Worm (Caenorhabditis elegans) whole organism, mixed stage, embryonic: ENCODE data around the gene nlp-9.
"Not testable (repeated sequence)": the region's sequence is repeated elsewhere in the genome, so short reads cannot be mapped to it uniquely, and the experiment has no call there.

Source experiments
- M03D4.4 ChIP-seq: sonication (generic microtip); optimal IDR thresholded peaks from 2 replicates; lab custom pipeline; 2017; ENCODE audit warnings: mild to moderate bottlenecking, missing genetic modification characterization, missing compliant biosample characterization
- bed-3 ChIP-seq: fragments of 200-800 bp; sonication (Bioruptor generic); optimal IDR thresholded peaks from 3 replicates; lab custom pipeline; 2018; ENCODE audit warnings: mild to moderate bottlenecking, missing genetic modification characterization, moderate library complexity, missing compliant biosample characterization
- blmp-1 ChIP-seq: fragments of 150-350 bp; optimal IDR thresholded peaks from 2 replicates; lab custom pipeline; 2014; ENCODE audit warnings: missing biosample characterization, missing genetic modification characterization
- ceh-39 ChIP-seq: fragments of 150-350 bp; optimal IDR thresholded peaks from 2 replicates; lab custom pipeline; 2014; ENCODE audit warnings: missing biosample characterization, missing genetic modification characterization
- ceh-83 ChIP-seq: fragments of 200-800 bp; sonication (Bioruptor generic); optimal IDR thresholded peaks from 2 replicates; lab custom pipeline; 2018; ENCODE audit warnings: mild to moderate bottlenecking, missing genetic modification characterization, missing compliant biosample characterization
- ces-1 ChIP-seq: fragments of 150-350 bp; optimal IDR thresholded peaks from 2 replicates; lab custom pipeline; 2014; ENCODE audit warnings: missing biosample characterization, missing genetic modification reagents, missing genetic modification characterization
- cnd-1 ChIP-seq: fragments of 200-800 bp; sonication (Bioruptor generic); optimal IDR thresholded peaks from 2 replicates; lab custom pipeline; 2018; ENCODE audit warnings: mild to moderate bottlenecking, missing genetic modification characterization, missing compliant biosample characterization
- drap-1 ChIP-seq: fragments of 200-800 bp; sonication (Bioruptor generic); optimal IDR thresholded peaks from 3 replicates; lab custom pipeline; 2018; ENCODE audit warnings: mild to moderate bottlenecking, missing genetic modification characterization, missing compliant biosample characterization
- elt-1 ChIP-seq: sonication (generic microtip); optimal IDR thresholded peaks from 2 replicates; lab custom pipeline; 2017; ENCODE audit warnings: missing genetic modification characterization, mild to moderate bottlenecking, missing compliant biosample characterization, antibody characterized with exemption, moderate library complexity, borderline replicate concordance; ENCODE audit not compliant: insufficient read depth
- elt-3 ChIP-seq: fragments of 150-350 bp; optimal IDR thresholded peaks from 2 replicates; lab custom pipeline; 2014; ENCODE audit warnings: missing biosample characterization, missing genetic modification characterization
- flh-1 ChIP-seq: fragments of 200-800 bp; sonication (Bioruptor generic); optimal IDR thresholded peaks from 2 replicates; lab custom pipeline; 2018; ENCODE audit warnings: mild to moderate bottlenecking, missing genetic modification characterization, moderate library complexity, missing compliant biosample characterization
- ham-2 ChIP-seq: fragments of 200-800 bp; sonication (Bioruptor generic); optimal IDR thresholded peaks from 2 replicates; lab custom pipeline; 2018; ENCODE audit warnings: mild to moderate bottlenecking, missing genetic modification characterization, missing compliant biosample characterization
- hlh-1 ChIP-seq: fragments of 150-350 bp; optimal IDR thresholded peaks from 2 replicates; lab custom pipeline; 2014; ENCODE audit warnings: missing biosample characterization, missing genetic modification reagents, missing genetic modification characterization
- lin-13 ChIP-seq: fragments of 150-350 bp; optimal IDR thresholded peaks from 2 replicates; lab custom pipeline; 2014; ENCODE audit warnings: missing biosample characterization, missing genetic modification characterization
- lsy-2 ChIP-seq: fragments of 150-350 bp; optimal IDR thresholded peaks from 2 replicates; lab custom pipeline; 2014; ENCODE audit warnings: missing biosample characterization, missing genetic modification characterization
- mab-5 ChIP-seq: fragments of 150-350 bp; optimal IDR thresholded peaks from 2 replicates; lab custom pipeline; 2014; ENCODE audit warnings: missing biosample characterization, missing genetic modification characterization
- mep-1 ChIP-seq: fragments of 150-350 bp; optimal IDR thresholded peaks from 2 replicates; lab custom pipeline; 2017; ENCODE audit warnings: missing biosample characterization, missing genetic modification reagents, missing genetic modification characterization, inconsistent platforms
- mls-2 ChIP-seq: sonication (generic microtip); optimal IDR thresholded peaks from 2 replicates; lab custom pipeline; 2016; ENCODE audit warnings: mild to moderate bottlenecking, missing genetic modification characterization, moderate library complexity, missing compliant biosample characterization
- nhr-2 ChIP-seq: fragments of 150-350 bp; optimal IDR thresholded peaks from 2 replicates; lab custom pipeline; 2014; ENCODE audit warnings: missing biosample characterization, missing genetic modification characterization
- nhr-76 ChIP-seq: sonication (generic microtip); optimal IDR thresholded peaks from 2 replicates; lab custom pipeline; 2017; ENCODE audit warnings: missing biosample characterization, missing genetic modification characterization
- sem-2 ChIP-seq: fragments of 200-800 bp; sonication (Bioruptor generic); optimal IDR thresholded peaks from 2 replicates; lab custom pipeline; 2018; ENCODE audit warnings: mild to moderate bottlenecking, missing genetic modification characterization, missing compliant biosample characterization
- snpc-4 ChIP-seq: fragments of 150-350 bp; optimal IDR thresholded peaks from 2 replicates; lab custom pipeline; 2014; ENCODE audit warnings: missing biosample characterization, missing genetic modification characterization
- tbx-8 ChIP-seq: fragments of 200-800 bp; sonication (Bioruptor generic); optimal IDR thresholded peaks from 2 replicates; lab custom pipeline; 2018; ENCODE audit warnings: mild to moderate bottlenecking, missing genetic modification characterization, moderate library complexity, missing compliant biosample characterization
- unc-120 ChIP-seq: sonication (generic microtip); optimal IDR thresholded peaks from 2 replicates; lab custom pipeline; 2017; ENCODE audit warnings: missing genetic modification characterization, missing compliant biosample characterization; ENCODE audit not compliant: poor library complexity, severe bottlenecking
- unc-39 ChIP-seq: fragments of 150-350 bp; optimal IDR thresholded peaks from 2 replicates; lab custom pipeline; 2014; ENCODE audit warnings: missing biosample characterization, missing genetic modification characterization
- zip-8 ChIP-seq: fragments of 150-350 bp; optimal IDR thresholded peaks from 2 replicates; lab custom pipeline; 2014; ENCODE audit warnings: missing biosample characterization, missing genetic modification characterization

nlp-9 gene

ce11 chrV:4195283-4195682, 24.2 kb upstream of the nlp-9 start, which contains the start of gene algn-5:
TSS of gene algn-5 (plus strand) at chrV:4195577.
- no peak for TF ChIP-seq ham-2
- no peak for TF ChIP-seq snpc-4 (tag; lab: Kevin White, UChicago)
- TF ChIP-seq ces-1 (GFP tag; lab: Kevin White, UChicago) = no peak
- TF ChIP-seq tbx-8 (GFP tag; lab: Kevin White, UChicago) = no peak
- TF ChIP-seq cnd-1 (tag; lab: Kevin White, UChicago) = no peak
- no peak for TF ChIP-seq elt-1 (tag; lab: Kevin White, UChicago)
- no peak for TF ChIP-seq sem-2
- no peak for TF ChIP-seq mab-5 (tag; lab: Kevin White, UChicago)
- TF ChIP-seq blmp-1 = no peak
- no peak for TF ChIP-seq flh-1 (GFP tag; lab: Kevin White, UChicago)

DNA sequence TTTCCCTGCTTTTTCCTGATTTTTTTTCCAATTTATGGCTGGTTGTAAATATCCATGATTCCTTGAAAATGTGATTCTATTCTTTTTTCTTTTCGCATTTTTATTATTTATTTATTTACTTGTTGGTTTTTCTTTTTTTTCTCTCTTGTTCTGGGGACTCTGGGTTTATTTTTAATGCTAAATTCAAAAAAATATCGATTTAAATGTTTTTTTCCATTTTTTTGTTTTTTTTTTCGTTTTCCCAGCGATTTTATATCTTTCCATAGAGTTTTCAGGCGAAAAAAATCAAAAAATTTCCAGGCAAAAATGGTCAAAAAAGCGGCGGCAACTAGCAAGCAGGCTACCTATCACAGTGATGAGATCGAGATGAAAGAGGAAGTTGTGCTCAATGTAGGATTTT, 20.3 kb upstream of the nlp-9 start, which contains the start of gene rpac-40:
TSS of gene rpac-40 (plus strand) at position 301 of the 400 bp plus-strand sequence.
- TF ChIP-seq lsy-2 (tag; lab: Kevin White, UChicago) = no peak
- TF ChIP-seq elt-3 (tag; lab: Kevin White, UChicago) = no peak
- TF ChIP-seq mls-2 (tag; lab: Kevin White, UChicago) = no peak
- TF ChIP-seq blmp-1 = no peak
- TF ChIP-seq sem-2 = no peak
- no peak for TF ChIP-seq flh-1 (GFP tag; lab: Kevin White, UChicago)
- TF ChIP-seq mab-5 (tag; lab: Kevin White, UChicago) = no peak
- no peak for TF ChIP-seq lin-13
- no peak for TF ChIP-seq unc-39
- no peak for TF ChIP-seq drap-1 (GFP tag; lab: Kevin White, UChicago)
- TF ChIP-seq nhr-76 = no peak
- no peak for TF ChIP-seq elt-1 (tag; lab: Kevin White, UChicago)
- no peak for TF ChIP-seq ceh-83

- no peak for TF ChIP-seq zip-8 (tag; lab: Kevin White, UChicago)
- no peak for TF ChIP-seq ceh-39 (tag; lab: Kevin White, UChicago)
- no peak for TF ChIP-seq nhr-2 (tag; lab: Kevin White, UChicago)
Measured at ce11 chrV:4204421-4204820, 15.0 kb upstream of the nlp-9 start, which contains the start of gene H43I07.1. TSS of gene H43I07.1 (plus strand) at chrV:4204721.

DNA sequence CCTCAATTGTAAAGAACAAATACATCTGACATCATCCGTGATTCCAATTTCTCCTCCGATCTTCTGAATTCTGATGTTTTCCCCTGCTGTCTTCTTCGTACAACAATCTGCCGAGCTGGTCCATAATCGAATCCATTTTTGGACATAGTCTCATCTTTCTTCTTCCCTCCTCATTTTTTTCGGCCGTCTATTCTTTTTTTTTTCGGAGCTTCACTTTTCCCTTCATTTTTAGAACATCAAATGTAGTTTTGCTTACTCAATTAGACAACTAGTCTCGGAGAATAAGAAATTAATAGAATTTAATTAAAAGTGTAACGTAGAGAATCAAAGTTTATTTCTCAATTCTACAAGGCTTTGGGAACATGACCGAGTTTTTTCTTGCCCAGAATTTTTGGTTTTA, 7.9 kb upstream of the nlp-9 start:
- TF ChIP-seq unc-120 (tag; lab: Kevin White, UChicago) (no peak), flh-1 (GFP tag; lab: Kevin White, UChicago) (no peak)

ce11 chrV:4215856-4216255, 3.6 kb upstream of the nlp-9 start, which contains the start of gene H43I07.4:
TSS of gene H43I07.4 (plus strand) at chrV:4216156.
- TF ChIP-seq lin-13; hlh-1; drap-1 (GFP tag; lab: Kevin White, UChicago): not testable (repeated sequence)

DNA sequence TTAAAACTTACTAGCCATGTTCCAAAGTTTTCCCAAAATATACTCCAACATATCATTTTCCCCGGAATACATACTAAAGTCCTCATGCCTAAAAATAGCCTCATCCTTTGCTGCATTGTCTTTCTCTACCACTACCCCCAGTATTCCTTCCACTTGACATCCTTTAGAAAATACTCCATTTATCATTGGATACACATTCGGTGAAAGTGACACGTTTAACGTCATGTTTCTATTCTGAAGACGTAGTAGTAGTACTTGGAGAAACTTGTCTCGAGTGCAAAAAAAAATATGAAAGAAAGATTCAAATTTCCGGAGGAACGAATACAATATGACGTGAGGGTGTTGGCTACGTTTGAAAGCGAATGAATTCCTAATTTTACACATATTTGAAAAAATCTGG, 2.5 kb upstream of the nlp-9 start:
- TF ChIP-seq unc-39 = no peak
- TF ChIP-seq tbx-8 (GFP tag; lab: Kevin White, UChicago) = no peak
- TF ChIP-seq mep-1 (tag; lab: Kevin White, UChicago) = no peak
- TF ChIP-seq lin-13 = no peak
- TF ChIP-seq, all 35 proteins: peak for 0

- no peak for TF ChIP-seq unc-120 (tag; lab: Kevin White, UChicago)
- TF ChIP-seq flh-1 (GFP tag; lab: Kevin White, UChicago) = no peak
- TF ChIP-seq mep-1 (tag; lab: Kevin White, UChicago) = no peak
- TF ChIP-seq nhr-76 = no peak
- no peak for TF ChIP-seq mls-2 (tag; lab: Kevin White, UChicago)
- no peak for TF ChIP-seq bed-3 (GFP tag; lab: Kevin White, UChicago)
- TF ChIP-seq M03D4.4 (tag; lab: Kevin White, UChicago) = no peak
- TF ChIP-seq tbx-8 (GFP tag; lab: Kevin White, UChicago) = no peak
- no peak for TF ChIP-seq lin-13
- TF ChIP-seq elt-1 (tag; lab: Kevin White, UChicago) = no peak
- no peak for TF ChIP-seq elt-3 (tag; lab: Kevin White, UChicago)
Measured at ce11 chrV:4218268-4218667, 1.2 kb upstream of the nlp-9 start.
